Fruit fly (Drosophila melanogaster): ENCODE data around the gene CG31274.

Gene CG31274

DNA sequence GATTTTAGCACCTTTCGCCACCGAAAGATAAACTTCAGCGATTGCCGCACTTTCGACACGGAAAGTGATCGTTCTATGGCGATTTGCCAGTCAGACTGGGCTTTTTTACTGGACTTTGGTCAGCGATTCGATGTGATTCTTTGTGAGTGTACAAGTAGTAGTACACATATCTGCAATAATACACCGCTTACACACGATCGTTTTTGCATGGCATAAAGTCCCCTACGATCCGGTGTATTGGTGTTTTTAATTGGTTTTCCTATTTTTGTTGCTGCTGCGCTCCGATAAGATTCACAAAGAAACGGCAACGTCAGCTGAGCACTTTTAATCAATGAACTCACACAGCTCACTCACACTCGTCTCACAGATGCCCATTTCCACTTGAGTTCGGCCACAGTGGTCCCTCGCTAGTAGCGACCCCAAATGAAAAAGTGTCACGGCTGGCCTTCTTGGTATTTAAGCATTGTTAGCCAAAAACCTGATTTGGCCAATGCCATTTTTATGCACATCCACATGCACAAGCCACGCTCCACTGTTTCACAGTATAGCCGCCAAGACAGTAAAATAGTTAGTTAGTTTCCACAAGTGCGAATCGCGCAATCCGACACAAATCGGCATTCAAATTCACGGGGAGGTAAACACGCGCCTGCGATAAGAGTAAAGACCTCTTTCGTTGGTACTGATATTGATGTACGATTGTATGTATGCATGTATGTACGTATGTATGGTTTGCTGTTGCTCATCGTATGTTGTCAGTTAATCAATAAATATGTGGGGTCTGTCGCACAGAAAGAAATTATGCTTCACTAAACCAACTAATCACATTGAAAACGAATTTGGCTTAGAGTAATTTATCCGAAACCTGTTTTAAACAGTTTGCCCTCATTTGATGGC, 6.4 kb upstream of the CG31274 start (continued):
- TF ChIP-seq CG14667 (GFP tag; IDR thresholded peaks at IDR 0.05), result peak; percentile 92
- TF ChIP-seq tx (GFP tag; optimal IDR thresholded peaks at IDR 0.05), result peak; percentile 91
- peak; percentile 70 for TF ChIP-seq CG5180 (GFP tag; optimal IDR thresholded peaks at IDR 0.05)
- peak; percentile 68 for TF ChIP-seq MTF-1 (GFP tag; optimal IDR thresholded peaks at IDR 0.05; ENCODE audit: borderline replicate concordance)
- peak; percentile 76 for TF ChIP-seq grn (GFP tag; optimal IDR thresholded peaks at IDR 0.05)
- no peak for TF ChIP-seq Gsc (GFP tag; IDR thresholded peaks at IDR 0.05)
- peak; percentile 69 for TF ChIP-seq CG10462 (GFP tag; optimal IDR thresholded peaks at IDR 0.05)
- peak; percentile 94 for TF ChIP-seq CG31224 (GFP tag; IDR thresholded peaks at IDR 0.05)
- peak; percentile 87 for TF ChIP-seq Hr3 (GFP tag; optimal IDR thresholded peaks at IDR 0.05)
- no peak for TF ChIP-seq Lpt (GFP tag; optimal IDR thresholded peaks at IDR 0.05)
- TF ChIP-seq gem (tag; optimal IDR thresholded peaks at IDR 0.05), result peak; percentile 91
- TF ChIP-seq CG13624 (GFP tag; optimal IDR thresholded peaks at IDR 0.05), result peak; percentile 97
- TF ChIP-seq CG11456 (GFP tag; IDR thresholded peaks at IDR 0.05), result peak; percentile 98
- TF ChIP-seq Poxn (GFP tag; IDR thresholded peaks at IDR 0.05), result peak; percentile 97
- TF ChIP-seq CG2199 (GFP tag; IDR thresholded peaks at IDR 0.05), result peak; percentile 93
- peak; percentile 11 for TF ChIP-seq kni (GFP tag; optimal IDR thresholded peaks at IDR 0.05)
- TF ChIP-seq prd (optimal IDR thresholded peaks at IDR 0.05), result no peak
- peak; percentile 97 for TF ChIP-seq prd (GFP tag; IDR thresholded peaks at IDR 0.05)
- peak; percentile 81 for TF ChIP-seq CG12391 (tag; optimal IDR thresholded peaks at IDR 0.05)
- TF ChIP-seq Scr (GFP tag; IDR thresholded peaks at IDR 0.05; ENCODE audit: partially characterized antibody), result no peak
- TF ChIP-seq ro (GFP tag; IDR thresholded peaks at IDR 0.05), result peak; percentile 84
- TF ChIP-seq CG8359 (GFP tag; optimal IDR thresholded peaks at IDR 0.05; ENCODE audit: borderline replicate concordance), result peak; percentile 34
- TF ChIP-seq CG6254 (GFP tag; optimal IDR thresholded peaks at IDR 0.05), result peak; percentile 25
- TF ChIP-seq CG34376 (GFP tag; optimal IDR thresholded peaks at IDR 0.05), result peak; percentile 97
- peak; percentile 90 for TF ChIP-seq ttk (GFP tag; IDR thresholded peaks at IDR 0.05)
- no peak for TF ChIP-seq hb (GFP tag; IDR thresholded peaks at IDR 0.05; ENCODE audit: partially characterized antibody)
- TF ChIP-seq CG9932 (GFP tag; IDR thresholded peaks at IDR 0.05), result peak; percentile 99
- TF ChIP-seq CG8089 (GFP tag; optimal IDR thresholded peaks at IDR 0.05), result peak; percentile 84
- peak; percentile 90 for TF ChIP-seq Atf-2 (GFP tag; optimal IDR thresholded peaks at IDR 0.05)
- peak; percentile 94 for TF ChIP-seq shn (GFP tag; optimal IDR thresholded peaks at IDR 0.05)
- TF ChIP-seq CG3163 (GFP tag; optimal IDR thresholded peaks at IDR 0.05), result peak; percentile 82
- TF ChIP-seq CG15479 (GFP tag; optimal IDR thresholded peaks at IDR 0.05), result peak; percentile 78
- TF ChIP-seq MESR4 (GFP tag; optimal IDR thresholded peaks at IDR 0.05), result peak; percentile 38
- TF ChIP-seq Eip74EF (GFP tag; optimal IDR thresholded peaks at IDR 0.05), result peak in 1 of 2 experiments; percentile 87
- TF ChIP-seq unpg (GFP tag; optimal IDR thresholded peaks at IDR 0.05), result peak; percentile 91
- peak; percentile 91 for TF ChIP-seq aop (GFP tag; IDR thresholded peaks at IDR 0.05)
- TF ChIP-seq CG10959 (GFP tag; IDR thresholded peaks at IDR 0.05), result peak; percentile 80
- TF ChIP-seq CG3995 (GFP tag; optimal IDR thresholded peaks at IDR 0.05), result peak; percentile 82
- TF ChIP-seq salm (tag; optimal IDR thresholded peaks at IDR 0.05), result peak; percentile 68
- TF ChIP-seq ssp (GFP tag; IDR thresholded peaks at IDR 0.05), result peak; percentile 83
- peak; percentile 63; the same call in 2 of the 3 replicates for TF ChIP-seq CG17361 (GFP tag; IDR thresholded peaks at IDR 0.05)
- TF ChIP-seq gt (GFP tag; IDR thresholded peaks at IDR 0.05), result peak; percentile 81
- TF ChIP-seq NC2α (GFP tag; optimal IDR thresholded peaks at IDR 0.05), result peak; percentile 83
- peak; percentile 88 to 91 for TF ChIP-seq Hr51 (GFP tag; optimal IDR thresholded peaks at IDR 0.05)
- TF ChIP-seq HLH3B (GFP tag; IDR thresholded peaks at IDR 0.05), result peak; percentile 88
- TF ChIP-seq B-H1 (GFP tag; IDR thresholded peaks at IDR 0.05), result peak; percentile 93
- TF ChIP-seq CG1602 (GFP tag; optimal IDR thresholded peaks at IDR 0.05), result peak; percentile 83
- TF ChIP-seq CG1792 (GFP tag; optimal IDR thresholded peaks at IDR 0.05), result peak; percentile 94
